Worm (Caenorhabditis elegans) whole organism, late embryonic: ENCODE measurements around the gene C06G3.8.

ENCODE experiments used
- C08G9.2 ChIP-seq: sonication (generic microtip); optimal IDR thresholded peaks from 2 replicates; lab custom pipeline; 2016; ENCODE audit warnings: mild to moderate bottlenecking, missing genetic modification characterization, moderate library complexity, missing compliant biosample characterization
- K09A11.1 ChIP-seq: sonication (generic microtip); optimal IDR thresholded peaks from 2 replicates; lab custom pipeline; 2017; ENCODE audit warnings: antibody characterized with exemption, mild to moderate bottlenecking, missing genetic modification characterization, missing compliant biosample characterization; ENCODE audit not compliant: insufficient read depth
- Y22D7AL.16 ChIP-seq: sonication (generic microtip); optimal IDR thresholded peaks from 2 replicates; lab custom pipeline; 2016; ENCODE audit warnings: missing genetic modification characterization, missing compliant biosample characterization
- ahr-1 ChIP-seq: sonication (generic microtip); optimal IDR thresholded peaks from 2 replicates; lab custom pipeline; 2016; ENCODE audit warnings: missing genetic modification characterization, missing compliant biosample characterization
- ama-1 ChIP-seq: fragments of 150-350 bp; optimal IDR thresholded peaks from 2 replicates; lab custom pipeline; 2014
- ceh-18 ChIP-seq: sonication (generic microtip); optimal IDR thresholded peaks from 2 replicates; lab custom pipeline; 2016; ENCODE audit warnings: missing genetic modification characterization, missing compliant biosample characterization
- ceh-22 ChIP-seq: sonication (generic microtip); optimal IDR thresholded peaks from 2 replicates; lab custom pipeline; 2017; ENCODE audit warnings: missing biosample characterization, missing genetic modification characterization
- ceh-30 ChIP-seq: fragments of 150-350 bp; optimal IDR thresholded peaks from 2 replicates; lab custom pipeline; 2014; ENCODE audit warnings: missing biosample characterization, missing genetic modification characterization
- ceh-31 ChIP-seq: sonication (generic microtip); optimal IDR thresholded peaks from 2 replicates; lab custom pipeline; 2016; ENCODE audit warnings: missing genetic modification characterization, missing compliant biosample characterization
- ceh-45 ChIP-seq: fragments of 200-800 bp; sonication (Bioruptor generic); IDR thresholded peaks from 2 replicates; pipeline ENCODE4 v1.3.6; 2022; ENCODE audit warnings: missing genetic modification reagents, missing genetic modification characterization, missing compliant biosample characterization
- ceh-6 ChIP-seq: fragments of 200-800 bp; sonication (Bioruptor generic); optimal IDR thresholded peaks from 2 replicates; lab custom pipeline; 2018; ENCODE audit warnings: mild to moderate bottlenecking, missing genetic modification characterization, missing compliant biosample characterization
- ceh-9 ChIP-seq: sonication (generic microtip); optimal IDR thresholded peaks from 2 replicates; lab custom pipeline; 2016; ENCODE audit warnings: mild to moderate bottlenecking, missing genetic modification characterization, inconsistent platforms, missing compliant biosample characterization
- che-1 ChIP-seq: sonication (generic microtip); optimal IDR thresholded peaks from 2 replicates; lab custom pipeline; 2016; ENCODE audit warnings: mild to moderate bottlenecking, missing genetic modification characterization, missing compliant biosample characterization
- ets-4 ChIP-seq: sonication (generic microtip); optimal IDR thresholded peaks from 2 replicates; lab custom pipeline; 2016; ENCODE audit warnings: missing genetic modification characterization, missing compliant biosample characterization
- gmeb-2 ChIP-seq: sonication (generic microtip); optimal IDR thresholded peaks from 2 replicates; lab custom pipeline; 2016; ENCODE audit warnings: missing genetic modification characterization, inconsistent platforms, missing compliant biosample characterization
- hlh-30 ChIP-seq: sonication (generic microtip); optimal IDR thresholded peaks from 2 replicates; lab custom pipeline; 2017; ENCODE audit warnings: antibody characterized with exemption, missing genetic modification characterization, missing compliant biosample characterization; ENCODE audit not compliant: insufficient read depth
- hlh-6 ChIP-seq: sonication (generic microtip); optimal IDR thresholded peaks from 2 replicates; lab custom pipeline; 2016; ENCODE audit warnings: missing genotype, missing genetic modification characterization, missing compliant biosample characterization
- hlh-8 ChIP-seq: sonication (generic microtip); optimal IDR thresholded peaks from 2 replicates; lab custom pipeline; 2016; ENCODE audit warnings: missing genotype, missing genetic modification characterization, missing compliant biosample characterization
- nfya-1 ChIP-seq: sonication (generic microtip); optimal IDR thresholded peaks from 2 replicates; lab custom pipeline; 2017; ENCODE audit warnings: missing genetic modification characterization, mild to moderate bottlenecking, missing compliant biosample characterization, antibody characterized with exemption, moderate library complexity
- nhr-11 ChIP-seq: fragments of 150-350 bp; optimal IDR thresholded peaks from 2 replicates; lab custom pipeline; 2014; ENCODE audit warnings: missing biosample characterization, missing genetic modification characterization
- nhr-232 ChIP-seq: sonication (generic microtip); optimal IDR thresholded peaks from 2 replicates; lab custom pipeline; 2016; ENCODE audit warnings: missing genetic modification characterization, missing compliant biosample characterization
- npax-4 ChIP-seq: sonication (generic microtip); optimal IDR thresholded peaks from 2 replicates; lab custom pipeline; 2016; ENCODE audit warnings: missing genetic modification characterization, missing compliant biosample characterization
- pat-9 ChIP-seq: fragments of 200-800 bp; sonication (Bioruptor generic); optimal IDR thresholded peaks from 2 replicates; lab custom pipeline; 2018; ENCODE audit warnings: mild to moderate bottlenecking, missing genetic modification characterization, moderate library complexity, missing compliant biosample characterization
- pax-1 ChIP-seq: fragments of 150-350 bp; optimal IDR thresholded peaks from 2 replicates; lab custom pipeline; 2014; ENCODE audit warnings: missing biosample characterization, missing genetic modification characterization
- pha-2 ChIP-seq: sonication (generic microtip); optimal IDR thresholded peaks from 2 replicates; lab custom pipeline; 2017; ENCODE audit warnings: mild to moderate bottlenecking, missing genetic modification characterization, missing compliant biosample characterization
- pqm-1 ChIP-seq: sonication (generic microtip); optimal IDR thresholded peaks from 2 replicates; lab custom pipeline; 2016; ENCODE audit warnings: missing genetic modification characterization, missing compliant biosample characterization
- rnt-1 ChIP-seq: sonication (generic microtip); optimal IDR thresholded peaks from 2 replicates; lab custom pipeline; 2016; ENCODE audit warnings: missing genetic modification characterization, missing compliant biosample characterization
- sdc-2 ChIP-seq: sonication (generic microtip); optimal IDR thresholded peaks from 2 replicates; lab custom pipeline; 2016; ENCODE audit warnings: missing genotype, missing genetic modification characterization, missing compliant biosample characterization
- sox-2 ChIP-seq: fragments of 200-800 bp; sonication (Bioruptor generic); IDR thresholded peaks from 2 replicates; pipeline ENCODE4 v1.3.6; 2022; ENCODE audit warnings: missing genetic modification reagents, missing genetic modification characterization, missing compliant biosample characterization
- sox-4 ChIP-seq: sonication (generic microtip); optimal IDR thresholded peaks from 2 replicates; lab custom pipeline; 2017; ENCODE audit warnings: mild to moderate bottlenecking, missing genetic modification characterization, inconsistent platforms, missing compliant biosample characterization
- tbx-7 ChIP-seq: sonication (generic microtip); optimal IDR thresholded peaks from 2 replicates; lab custom pipeline; 2016; ENCODE audit warnings: missing genotype, missing genetic modification characterization, missing compliant biosample characterization
- unc-3 ChIP-seq, 2 experiments: fragments of 200-800 bp in 1 of 2; sonication (Bioruptor generic) in 1 of 2; sonication (generic microtip) in 1 of 2; conservative IDR thresholded peaks in 1 of 2; optimal IDR thresholded peaks in 1 of 2; 2 replicates each; pipeline versions ENCODE4 v1.3.6 to Lab custom; 2016 to 2022; ENCODE audit warnings: missing compliant biosample characterization in 2 of 2, missing genetic modification characterization in 2 of 2, missing genetic modification reagents in 1 of 2
- unc-42 ChIP-seq: sonication (generic microtip); optimal IDR thresholded peaks from 2 replicates; lab custom pipeline; 2016; ENCODE audit warnings: missing genotype, missing genetic modification characterization, missing compliant biosample characterization
- zip-5 ChIP-seq: sonication (generic microtip); optimal IDR thresholded peaks from 2 replicates; lab custom pipeline; 2016; ENCODE audit warnings: missing genetic modification characterization, missing compliant biosample characterization
- ztf-16 ChIP-seq: sonication (generic microtip); optimal IDR thresholded peaks from 2 replicates; lab custom pipeline; 2017; ENCODE audit warnings: missing genetic modification characterization, missing compliant biosample characterization

The C06G3.8 gene

ce11 chrIV:7023004-7023403, 9.4 kb downstream of the C06G3.8 start (continued):
- TF ChIP-seq ahr-1 (tag; lab: Kevin White, UChicago) (no peak), ceh-18 (no peak), pax-1 (tag; lab: Kevin White, UChicago) (no peak), sox-4 (tag; lab: Kevin White, UChicago) (no peak), ceh-30 (tag; lab: Kevin White, UChicago) (no peak), ets-4 (no peak), K09A11.1 (tag; lab: Kevin White, UChicago) (no peak), rnt-1 (tag; lab: Kevin White, UChicago) (no peak), ama-1 (no peak), sdc-2 (tag; lab: Kevin White, UChicago) (no peak), ceh-31 (tag; lab: Kevin White, UChicago) (peak; percentile 53), nhr-11 (tag; lab: Kevin White, UChicago) (no peak), ceh-9 (tag; lab: Kevin White, UChicago) (no peak), pat-9 (no peak), zip-5 (tag; lab: Kevin White, UChicago) (no peak), unc-42 (tag; lab: Kevin White, UChicago) (peak; percentile 19), hlh-30 (tag; lab: Kevin White, UChicago) (peak; percentile 94), C08G9.2 (no peak)

ce11 chrIV:7022227-7022626, 10.1 kb downstream of the C06G3.8 start:
- TF ChIP-seq npax-4 (tag; lab: Kevin White, UChicago), result no peak
- TF ChIP-seq pqm-1 (tag; lab: Kevin White, UChicago), result no peak
- TF ChIP-seq sox-4 (tag; lab: Kevin White, UChicago), result no peak
- TF ChIP-seq tbx-7, result no peak
- no peak for TF ChIP-seq sdc-2 (tag; lab: Kevin White, UChicago)
- TF ChIP-seq hlh-6 (tag; lab: Kevin White, UChicago), result no peak
- no peak for TF ChIP-seq ceh-9 (tag; lab: Kevin White, UChicago)
- no peak for TF ChIP-seq ets-4
- TF ChIP-seq nhr-232 (tag; lab: Kevin White, UChicago), result no peak
- TF ChIP-seq pax-1 (tag; lab: Kevin White, UChicago), result no peak
- TF ChIP-seq ama-1, result no peak
- no peak for TF ChIP-seq ceh-31 (tag; lab: Kevin White, UChicago)
- TF ChIP-seq ztf-16 (tag; lab: Kevin White, UChicago), result no peak
- TF ChIP-seq che-1 (tag; lab: Kevin White, UChicago), result no peak
- TF ChIP-seq, all 69 proteins: peak for 0

- TF ChIP-seq nfya-1 (tag; lab: Kevin White, UChicago) (no peak), pha-2 (no peak), ceh-22 (no peak), sox-2 (GFP tag; lab: Robert Waterston, UW) (no peak), ceh-6 (GFP tag; lab: Kevin White, UChicago) (no peak), hlh-8 (tag; lab: Kevin White, UChicago) (no peak), hlh-30 (tag; lab: Kevin White, UChicago) (no peak), Y22D7AL.16 (tag; lab: Kevin White, UChicago) (no peak), pqm-1 (tag; lab: Kevin White, UChicago) (no peak), ceh-18 (no peak), gmeb-2 (tag; lab: Kevin White, UChicago) (no peak), rnt-1 (tag; lab: Kevin White, UChicago) (no peak), nhr-11 (tag; lab: Kevin White, UChicago) (no peak), ceh-45 (GFP tag; lab: Robert Waterston, UW) (no peak), sdc-2 (tag; lab: Kevin White, UChicago) (no peak), sox-4 (tag; lab: Kevin White, UChicago) (no peak)
Measured at ce11 chrIV:7020630-7021029, 11.7 kb downstream of the C06G3.8 start.

- TF ChIP-seq unc-3 (GFP tag; conservative IDR thresholded peaks at IDR 0.05; lab: Robert Waterston, UW) (no peak), unc-3 (tag; optimal IDR thresholded peaks at IDR 0.05; lab: Kevin White, UChicago) (no peak), pqm-1 (tag; lab: Kevin White, UChicago) (no peak), gmeb-2 (tag; lab: Kevin White, UChicago) (no peak), pat-9 (no peak)
Measured at ce11 chrIV:7018623-7019022, 13.7 kb downstream of the C06G3.8 start.
